Fruit fly (Drosophila melanogaster) whole organism, prepupa: ENCODE results near the gene Usp5.

ENCODE experiments used
- CG3919 ChIP-seq: fragments of 200-800 bp; sonication (Bioruptor generic); optimal IDR thresholded peaks from 3 replicates; lab custom pipeline; 2016; ENCODE audit warnings: missing biosample characterization, missing genetic modification characterization
- CG6163 ChIP-seq: fragments of 200-800 bp; sonication (Bioruptor generic); IDR thresholded peaks from 3 replicates; pipeline ENCODE4 v1.3.6; 2022; ENCODE audit warnings: missing biosample characterization, missing genetic modification characterization
- Eip78C ChIP-seq: fragments of 200-800 bp; sonication (Bioruptor generic); peaks from one replicate; lab custom pipeline; 2016; ENCODE audit warnings: missing biosample characterization, missing genetic modification characterization
- Eip93F ChIP-seq: fragments of 200-800 bp; sonication (Bioruptor generic); optimal IDR thresholded peaks from 2 replicates; lab custom pipeline; 2016; ENCODE audit warnings: missing biosample characterization, mild to moderate bottlenecking, missing genetic modification characterization
- Ets21C ChIP-seq: fragments of 200-800 bp; sonication (Bioruptor generic); optimal IDR thresholded peaks from 3 replicates; lab custom pipeline; 2016; ENCODE audit warnings: missing biosample characterization, missing genetic modification characterization
- Gug ChIP-seq: fragments of 200-800 bp; sonication (Bioruptor generic); IDR thresholded peaks from 2 replicates; pipeline ENCODE4 v1.3.6; 2022; ENCODE audit warnings: missing biosample characterization, missing genetic modification characterization
- Hr39 ChIP-seq: fragments of 200-800 bp; sonication (Bioruptor generic); optimal IDR thresholded peaks from 2 replicates; lab custom pipeline; 2016; ENCODE audit warnings: missing biosample characterization, missing genetic modification characterization
- Hr4 ChIP-seq: fragments of 200-800 bp; sonication (Bioruptor generic); optimal IDR thresholded peaks from 3 replicates; lab custom pipeline; 2016; ENCODE audit warnings: missing biosample characterization, missing genetic modification characterization
- esn ChIP-seq: fragments of 200-800 bp; sonication (Bioruptor generic); optimal IDR thresholded peaks from 2 replicates; lab custom pipeline; 2016; ENCODE audit warnings: missing biosample characterization, mild to moderate bottlenecking, missing genetic modification characterization, moderate library complexity
- net ChIP-seq: fragments of 200-800 bp; sonication (Bioruptor generic); optimal IDR thresholded peaks from 3 replicates; lab custom pipeline; 2016; ENCODE audit warnings: missing biosample characterization, missing genetic modification characterization

DNA sequence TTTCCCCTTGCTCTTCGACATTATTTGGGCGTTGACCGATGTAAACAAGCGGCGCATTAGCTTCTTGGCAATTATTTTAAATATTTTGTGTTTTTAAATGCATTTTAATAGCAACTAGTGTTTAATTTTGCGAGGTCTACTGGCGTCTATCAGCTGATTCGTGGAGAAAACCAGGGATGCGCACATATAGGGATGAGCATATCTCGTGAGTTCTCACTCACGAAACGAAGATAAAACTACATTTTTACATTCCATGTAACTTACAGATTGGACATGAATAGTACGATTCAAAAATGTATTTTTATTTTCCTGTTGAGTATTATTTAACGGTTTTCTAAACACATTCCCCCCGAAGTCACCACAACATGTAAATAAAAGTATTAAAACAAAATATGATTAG lies 49.3 kb upstream of the Usp5 start, which contains the start of gene CG14966:
- TF ChIP-seq esn (peak; percentile 45), Hr4 (GFP tag; lab: Kevin White, UChicago) (no peak), Ets21C (GFP tag; lab: Kevin White, UChicago) (peak; percentile 5), net (GFP tag; lab: Kevin White, UChicago) (no peak), CG3919 (GFP tag; lab: Kevin White, UChicago) (no peak), Eip93F (GFP tag; lab: Kevin White, UChicago) (no peak), Gug (GFP tag; lab: Robert Waterston, UW) (no peak), Eip78C (peak; percentile 56), Hr39 (peak; percentile 20), CG6163 (GFP tag; lab: Robert Waterston, UW) (no peak)
